Worm (Caenorhabditis elegans): ENCODE measurements around the gene W09C2.8.

W09C2.8 gene

DNA sequence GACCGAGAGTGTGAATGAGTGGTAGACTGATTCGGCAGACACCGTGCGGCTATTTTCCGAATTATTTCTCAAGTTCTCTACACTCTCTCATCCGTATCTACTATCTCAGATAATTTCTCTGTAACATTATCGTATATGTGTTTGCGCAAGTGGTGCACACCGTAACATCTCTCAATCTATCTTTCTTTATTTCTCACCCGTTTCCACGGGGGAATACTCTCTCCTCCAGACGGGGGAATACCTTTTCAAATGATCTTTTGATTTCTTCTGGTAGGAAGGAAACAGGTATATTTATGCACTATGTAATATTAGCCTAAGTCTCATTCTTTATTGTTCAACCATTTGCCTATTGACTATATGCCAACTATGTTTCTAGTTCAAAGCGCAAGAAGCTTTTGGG lies 42.9 kb upstream of the W09C2.8 start:
- TF ChIP-seq lim-6 (tag; optimal IDR thresholded peaks at IDR 0.05) (no peak), zip-5 (tag; optimal IDR thresholded peaks at IDR 0.05) (no peak), ceh-14 (tag; optimal IDR thresholded peaks at IDR 0.05) (no peak), odd-2 (tag; optimal IDR thresholded peaks at IDR 0.05) (no peak), ceh-24 (tag; optimal IDR thresholded peaks at IDR 0.05) (no peak), che-1 (tag; optimal IDR thresholded peaks at IDR 0.05) (no peak), ref-2 (tag; optimal IDR thresholded peaks at IDR 0.05) (no peak), sdc-2 (tag; optimal IDR thresholded peaks at IDR 0.05) (no peak), ceh-18 (tag; optimal IDR thresholded peaks at IDR 0.05) (no peak), gmeb-2 (tag; optimal IDR thresholded peaks at IDR 0.05) (no peak), eyg-1 (tag; optimal IDR thresholded peaks at IDR 0.05) (no peak), tbx-7 (tag; optimal IDR thresholded peaks at IDR 0.05) (no peak), ceh-48 (tag; optimal IDR thresholded peaks at IDR 0.05) (no peak), fax-1 (tag; optimal IDR thresholded peaks at IDR 0.05) (no peak), pax-1 (tag; optimal IDR thresholded peaks at IDR 0.05) (no peak), fkh-6 (tag; optimal IDR thresholded peaks at IDR 0.05) (no peak), C38D4.7 (GFP tag; optimal IDR thresholded peaks at IDR 0.05) (no peak), pag-3 (tag; optimal IDR thresholded peaks at IDR 0.05; ENCODE audit: borderline replicate concordance) (no peak), nhr-11 (tag; optimal IDR thresholded peaks at IDR 0.05) (no peak), pha-2 (tag; optimal IDR thresholded peaks at IDR 0.05) (no peak), ceh-30 (tag; optimal IDR thresholded peaks at IDR 0.05) (peak; percentile 8), tbx-2 (tag; optimal IDR thresholded peaks at IDR 0.05) (peak; percentile 45), K09A11.1 (tag; optimal IDR thresholded peaks at IDR 0.05; ENCODE audit: insufficient read depth) (no peak), hlh-13 (GFP tag; optimal IDR thresholded peaks at IDR 0.05) (no peak), lin-11 (tag; optimal IDR thresholded peaks at IDR 0.05) (no peak), unc-55 (GFP tag; optimal IDR thresholded peaks at IDR 0.05) (no peak), ceh-2 (tag; optimal IDR thresholded peaks at IDR 0.05) (no peak), nfya-1 (tag; optimal IDR thresholded peaks at IDR 0.05) (peak; percentile 25), hlh-30 (tag; optimal IDR thresholded peaks at IDR 0.05; ENCODE audit: insufficient read depth) (no peak), ceh-31 (tag; optimal IDR thresholded peaks at IDR 0.05) (no peak), ceh-34 (tag; optimal IDR thresholded peaks at IDR 0.05) (peak; percentile 38), fkh-10 (GFP tag; optimal IDR thresholded peaks at IDR 0.05) (no peak), ceh-22 (tag; optimal IDR thresholded peaks at IDR 0.05) (no peak), dmd-4 (tag; optimal IDR thresholded peaks at IDR 0.05; ENCODE audit: borderline replicate concordance) (no peak), ceh-6 (GFP tag; optimal IDR thresholded peaks at IDR 0.05) (no peak), T23F11.4 (GFP tag; optimal IDR thresholded peaks at IDR 0.05) (no peak), C08G9.2 (tag; optimal IDR thresholded peaks at IDR 0.05) (no peak), elt-2 (tag; optimal IDR thresholded peaks at IDR 0.05) (peak; percentile 19), nhr-232 (tag; optimal IDR thresholded peaks at IDR 0.05) (no peak), F13H6.1 (tag; optimal IDR thresholded peaks at IDR 0.05) (no peak), ets-4 (tag; optimal IDR thresholded peaks at IDR 0.05) (no peak), madf-2 (tag; optimal IDR thresholded peaks at IDR 0.05) (no peak), ceh-9 (tag; optimal IDR thresholded peaks at IDR 0.05) (no peak), sox-4 (tag; optimal IDR thresholded peaks at IDR 0.05) (no peak)

ce11 chrIV:9659999-9660398 lies 35.8 kb upstream of the W09C2.8 start:
- TF ChIP-seq unc-42 (tag; optimal IDR thresholded peaks at IDR 0.05) (peak; percentile 82), hlh-8 (tag; optimal IDR thresholded peaks at IDR 0.05) (no peak)
